Worm (Caenorhabditis elegans): ENCODE measurements around the gene aldo-2.

aldo-2 gene

DNA sequence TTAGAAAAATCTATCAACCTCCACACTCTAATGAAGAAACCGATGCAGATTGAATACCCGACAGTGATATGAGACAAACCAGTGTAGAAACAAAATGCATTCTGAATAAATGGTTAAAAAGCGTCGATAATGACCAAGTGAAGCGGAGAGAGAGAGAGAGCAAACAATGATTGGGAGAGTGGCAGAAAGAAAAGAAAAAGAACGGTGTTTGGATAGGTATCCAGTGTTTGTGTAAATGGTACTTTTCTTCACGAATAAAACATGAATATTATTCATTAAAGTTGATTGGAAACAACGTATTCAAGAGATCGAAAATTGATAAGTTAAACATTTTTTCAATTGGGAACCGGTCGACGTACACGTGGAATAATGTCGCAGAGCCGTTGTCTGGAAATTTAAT lies 7.0 kb downstream of the aldo-2 start, which contains the start of gene F01F1.15:
TSS of gene F01F1.15 (minus strand) at position 101 of the 400 bp plus-strand sequence.
- TF ChIP-seq elt-4 (tag; optimal IDR thresholded peaks at IDR 0.05) (no peak), mec-3 (tag; optimal IDR thresholded peaks at IDR 0.05; ENCODE audit: borderline replicate concordance) (no peak), madf-2 (tag; optimal IDR thresholded peaks at IDR 0.05) (no peak), eyg-1 (tag; optimal IDR thresholded peaks at IDR 0.05) (no peak), gmeb-2 (tag; optimal IDR thresholded peaks at IDR 0.05) (no peak), unc-55 (GFP tag; optimal IDR thresholded peaks at IDR 0.05) (no peak), fax-1 (tag; optimal IDR thresholded peaks at IDR 0.05) (no peak), sox-2 (GFP tag; IDR thresholded peaks at IDR 0.05) (no peak), lim-6 (tag; optimal IDR thresholded peaks at IDR 0.05) (no peak), nhr-11 (tag; optimal IDR thresholded peaks at IDR 0.05) (no peak), ets-4 (tag; optimal IDR thresholded peaks at IDR 0.05) (no peak), ceh-48 (tag; optimal IDR thresholded peaks at IDR 0.05) (no peak), ceh-19 (GFP tag; optimal IDR thresholded peaks at IDR 0.05) (no peak), K09A11.1 (tag; optimal IDR thresholded peaks at IDR 0.05; ENCODE audit: insufficient read depth) (no peak)

DNA sequence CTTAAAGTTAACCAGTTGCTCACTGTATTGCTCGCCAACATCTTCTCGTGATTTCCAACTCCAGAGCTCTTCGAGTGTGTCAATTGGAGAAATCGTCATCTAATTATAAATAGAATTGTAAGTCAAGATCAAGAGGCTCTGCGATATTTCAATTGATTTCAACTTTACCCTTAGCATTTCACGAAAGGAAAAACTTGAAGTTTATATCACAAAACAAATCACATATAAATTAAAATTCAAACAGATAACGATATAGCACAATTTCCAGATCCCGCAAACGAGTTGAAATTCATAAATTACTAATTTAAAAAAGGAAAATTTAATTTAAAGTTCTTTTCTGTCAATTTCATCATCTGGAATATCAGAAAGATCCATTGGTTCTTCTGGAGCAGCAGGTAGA lies 8.0 kb downstream of the aldo-2 start, which contains the start of gene eng-1:
TSS of gene eng-1 (minus strand) at position 101 of the 400 bp plus-strand sequence.
- TF ChIP-seq ceh-31 (tag; optimal IDR thresholded peaks at IDR 0.05), result no peak
- no peak for TF ChIP-seq zip-5 (tag; optimal IDR thresholded peaks at IDR 0.05)
- no peak for TF ChIP-seq ceh-14 (tag; optimal IDR thresholded peaks at IDR 0.05)
- TF ChIP-seq C08G9.2 (tag; optimal IDR thresholded peaks at IDR 0.05), result no peak
- no peak for TF ChIP-seq rnt-1 (tag; optimal IDR thresholded peaks at IDR 0.05)
- no peak for TF ChIP-seq fkh-10 (GFP tag; optimal IDR thresholded peaks at IDR 0.05)
- no peak for TF ChIP-seq ceh-6 (GFP tag; optimal IDR thresholded peaks at IDR 0.05)
- TF ChIP-seq hlh-8 (tag; optimal IDR thresholded peaks at IDR 0.05), result no peak

DNA sequence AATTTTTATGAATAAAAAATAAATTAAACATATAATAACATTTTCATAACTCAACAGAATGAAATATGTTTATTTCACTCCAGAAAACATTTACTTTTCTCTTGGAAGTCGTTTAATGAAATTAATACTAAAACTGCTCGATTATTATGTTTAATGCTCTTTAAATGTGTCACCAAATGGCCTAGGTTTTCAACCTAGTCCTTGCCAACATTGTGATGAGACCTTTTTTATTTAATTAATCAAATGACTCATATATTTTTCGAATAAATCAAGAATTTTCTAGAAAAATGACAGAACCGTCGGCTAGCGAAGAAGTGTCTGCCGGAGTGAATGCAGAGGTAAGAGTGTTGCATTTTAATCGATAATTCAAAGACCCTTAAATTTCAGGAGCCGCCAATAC lies 12.2 kb downstream of the aldo-2 start, which contains the start of gene rabn-5:
TSS of gene rabn-5 (plus strand) at position 284 of the 400 bp plus-strand sequence.
- peak; percentile 58 for TF ChIP-seq unc-42 (tag; optimal IDR thresholded peaks at IDR 0.05)
- TF ChIP-seq unc-55 (GFP tag; optimal IDR thresholded peaks at IDR 0.05), result peak; percentile 12
- peak; percentile 42 for TF ChIP-seq ets-4 (tag; optimal IDR thresholded peaks at IDR 0.05)
- no peak for TF ChIP-seq eyg-1 (tag; optimal IDR thresholded peaks at IDR 0.05)
- no peak for TF ChIP-seq pha-4 (tag; optimal IDR thresholded peaks at IDR 0.05)

DNA sequence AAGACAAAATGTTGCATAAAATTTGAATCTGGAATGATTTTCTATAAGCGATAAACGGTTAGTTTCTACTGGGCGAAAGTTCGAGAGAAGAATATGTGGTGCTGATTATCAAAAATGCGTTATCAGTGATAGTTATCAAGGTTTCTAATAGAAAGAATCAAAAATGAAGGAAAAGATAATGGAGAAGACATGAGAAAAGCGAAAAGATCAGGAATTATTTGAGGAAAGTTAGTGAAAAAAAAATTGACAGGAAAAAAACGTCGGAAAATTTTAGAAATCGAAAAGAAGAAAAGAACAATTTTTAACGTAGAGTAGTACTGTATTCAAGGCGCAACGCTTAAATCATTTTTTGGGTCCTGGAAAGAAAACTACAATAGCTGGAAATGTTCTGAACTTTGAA lies 12.7 kb downstream of the aldo-2 start, which contains the start of gene dnpp-1:
TSS of gene dnpp-1 (minus strand) at position 30 of the 400 bp plus-strand sequence.
- TF ChIP-seq ceh-22 (tag; optimal IDR thresholded peaks at IDR 0.05) (no peak), elt-2 (tag; optimal IDR thresholded peaks at IDR 0.05) (peak; percentile 95), eyg-1 (tag; optimal IDR thresholded peaks at IDR 0.05) (no peak)

DNA sequence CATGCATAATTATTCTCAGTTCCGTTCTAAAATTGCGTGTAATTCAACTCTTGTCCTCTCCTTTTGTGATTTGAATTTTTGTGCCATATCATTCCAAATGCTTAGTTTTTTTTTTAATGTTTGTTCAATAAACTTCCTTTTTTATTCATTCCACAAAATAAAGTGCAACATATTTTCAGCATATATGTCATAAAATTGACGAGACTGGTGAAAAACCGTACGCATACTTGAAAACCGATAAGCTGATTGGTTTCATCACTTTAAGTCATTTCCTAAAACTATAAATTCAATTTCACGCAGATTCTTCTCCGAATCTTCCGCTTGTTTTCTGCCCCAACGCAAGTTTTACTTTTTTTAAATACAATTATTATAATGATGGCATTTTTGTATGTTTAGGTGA lies 17.4 kb downstream of the aldo-2 start, which contains the start of gene dpf-4:
TSS of gene dpf-4 (plus strand) at position 301 of the 400 bp plus-strand sequence.
- no peak for TF ChIP-seq pax-1 (tag; optimal IDR thresholded peaks at IDR 0.05)
- TF ChIP-seq zip-5 (tag; optimal IDR thresholded peaks at IDR 0.05), result no peak
- no peak for TF ChIP-seq hlh-15 (tag; optimal IDR thresholded peaks at IDR 0.05)
- TF ChIP-seq pha-4 (tag; optimal IDR thresholded peaks at IDR 0.05), result no peak
- TF ChIP-seq nfya-1 (tag; optimal IDR thresholded peaks at IDR 0.05), result no peak
- TF ChIP-seq pag-3 (tag; optimal IDR thresholded peaks at IDR 0.05; ENCODE audit: borderline replicate concordance), result no peak
- no peak for TF ChIP-seq pros-1 (tag; optimal IDR thresholded peaks at IDR 0.05)
- TF ChIP-seq dve-1 (tag; optimal IDR thresholded peaks at IDR 0.05), result no peak
- no peak for TF ChIP-seq elt-2 (tag; optimal IDR thresholded peaks at IDR 0.05)
- TF ChIP-seq nhr-232 (tag; optimal IDR thresholded peaks at IDR 0.05), result no peak
- TF ChIP-seq sdc-2 (tag; optimal IDR thresholded peaks at IDR 0.05), result no peak
